Fruit fly (Drosophila melanogaster) whole organism, adult: ENCODE measurements around the gene Takl2.

Source experiments
- CG11617 ChIP-seq: fragments of 200-800 bp; sonication (Bioruptor generic); optimal IDR thresholded peaks from 2 replicates; lab custom pipeline; 2017; ENCODE audit warnings: mild to moderate bottlenecking, missing biosample characterization, missing genetic modification reagents, missing genetic modification characterization
- CG12768 ChIP-seq: fragments of 200-800 bp; sonication (Bioruptor generic); optimal IDR thresholded peaks from 2 replicates; lab custom pipeline; 2017; ENCODE audit warnings: missing biosample characterization, missing genetic modification characterization, mild to moderate bottlenecking, moderate library complexity, missing genetic modification reagents
- CG14711 ChIP-seq: fragments of 200-800 bp; sonication (Bioruptor generic); optimal IDR thresholded peaks from 2 replicates; lab custom pipeline; 2018; ENCODE audit warnings: missing biosample characterization, mild to moderate bottlenecking, missing genetic modification characterization, moderate library complexity
- CG1620 ChIP-seq: fragments of 200-800 bp; sonication (Bioruptor generic); optimal IDR thresholded peaks from 2 replicates; lab custom pipeline; 2016; ENCODE audit warnings: missing biosample characterization, missing genetic modification characterization
- CG33017 ChIP-seq: fragments of 200-800 bp; sonication (Bioruptor generic); optimal IDR thresholded peaks from 2 replicates; lab custom pipeline; 2018; ENCODE audit warnings: missing biosample characterization, mild to moderate bottlenecking, missing genetic modification characterization, moderate library complexity
- CG5204 ChIP-seq: fragments of 200-800 bp; sonication (Bioruptor generic); optimal IDR thresholded peaks from 2 replicates; lab custom pipeline; 2016; ENCODE audit warnings: missing biosample characterization, missing genetic modification characterization
- CG7045 ChIP-seq: fragments of 200-800 bp; sonication (Bioruptor generic); optimal IDR thresholded peaks from 2 replicates; lab custom pipeline; 2017; ENCODE audit warnings: missing biosample characterization, mild to moderate bottlenecking, missing genetic modification characterization
- CG7101 ChIP-seq: fragments of 200-800 bp; sonication (Bioruptor generic); optimal IDR thresholded peaks from 2 replicates; lab custom pipeline; 2018; ENCODE audit warnings: missing biosample characterization, mild to moderate bottlenecking, missing genetic modification characterization, moderate library complexity
- Clk ChIP-seq: fragments of 200-800 bp; sonication (Bioruptor generic); optimal IDR thresholded peaks from 2 replicates; lab custom pipeline; 2017; ENCODE audit warnings: missing biosample characterization, missing genetic modification characterization
- Crg-1 ChIP-seq: fragments of 200-800 bp; sonication (Bioruptor generic); optimal IDR thresholded peaks from 2 replicates; lab custom pipeline; 2016; ENCODE audit warnings: missing biosample characterization, missing genetic modification characterization
- Hr96 ChIP-seq: fragments of 200-800 bp; sonication (Bioruptor generic); optimal IDR thresholded peaks from 2 replicates; lab custom pipeline; 2016; ENCODE audit warnings: missing biosample characterization, missing genetic modification characterization
- Mnt ChIP-seq: fragments of 200-800 bp; sonication (Bioruptor generic); optimal IDR thresholded peaks from 2 replicates; lab custom pipeline; 2016; ENCODE audit warnings: missing biosample characterization, mild to moderate bottlenecking, missing genetic modification characterization
- bab1 ChIP-seq: fragments of 200-800 bp; sonication (Bioruptor generic); optimal IDR thresholded peaks from 3 replicates; lab custom pipeline; 2019; ENCODE audit warnings: missing biosample characterization, mild to moderate bottlenecking, missing genetic modification characterization, moderate library complexity
- cic ChIP-seq: fragments of 200-800 bp; sonication (Bioruptor generic); optimal IDR thresholded peaks from 2 replicates; lab custom pipeline; 2017; ENCODE audit warnings: missing biosample characterization, mild to moderate bottlenecking, missing genetic modification characterization, moderate library complexity
- cnc ChIP-seq, 2 experiments: fragments of >200 bp; optimal IDR thresholded peaks; 2 replicates each; lab custom pipeline; 2017
- kay ChIP-seq: fragments of 200-800 bp; sonication (Bioruptor generic); peaks from one replicate; lab custom pipeline; 2016; ENCODE audit warnings: missing biosample characterization, missing genetic modification characterization, borderline replicate concordance
- ovo ChIP-seq: fragments of 200-800 bp; sonication (Bioruptor generic); optimal IDR thresholded peaks from 2 replicates; lab custom pipeline; 2016; ENCODE audit warnings: missing biosample characterization, missing genetic modification characterization
- pad ChIP-seq: fragments of 200-800 bp; sonication (Bioruptor generic); optimal IDR thresholded peaks from 3 replicates; lab custom pipeline; 2017; ENCODE audit warnings: missing biosample characterization, missing genetic modification characterization, mild to moderate bottlenecking, moderate library complexity, missing genetic modification reagents
- tj ChIP-seq: fragments of 200-800 bp; sonication (Bioruptor generic); optimal IDR thresholded peaks from 3 replicates; lab custom pipeline; 2017; ENCODE audit warnings: missing biosample characterization, mild to moderate bottlenecking, missing genetic modification characterization, moderate library complexity
- toe ChIP-seq: fragments of 200-800 bp; sonication (Bioruptor generic); optimal IDR thresholded peaks from 2 replicates; lab custom pipeline; 2016; ENCODE audit warnings: missing biosample characterization, missing genetic modification characterization

Takl2 gene

dm6 chr3R:22756289-22756688 lies 22.6 kb upstream of the Takl2 start:
- TF ChIP-seq CG7045 (GFP tag; lab: Kevin White, UChicago): no peak
- no peak for TF ChIP-seq CG1620 (GFP tag; lab: Kevin White, UChicago)

dm6 chr3R:22755187-22755777 lies 21.6 kb upstream of the Takl2 start:
- no peak for TF ChIP-seq CG14711 (tag; lab: Kevin White, UChicago)
- TF ChIP-seq tj (GFP tag; lab: Kevin White, UChicago): peak; percentile 42

- peak; percentile 24 for TF ChIP-seq Hr96 (GFP tag; lab: Kevin White, UChicago)
- peak; percentile 38 for TF ChIP-seq CG33017 (tag; lab: Kevin White, UChicago)
- peak; percentile 1 for TF ChIP-seq CG7101 (tag; lab: Kevin White, UChicago)
- TF ChIP-seq kay (GFP tag; lab: Kevin White, UChicago): peak; percentile 74
- TF ChIP-seq CG1620 (GFP tag; lab: Kevin White, UChicago): no peak
- no peak for TF ChIP-seq bab1 (GFP tag; lab: Kevin White, UChicago)
- TF ChIP-seq Mnt (GFP tag; lab: Kevin White, UChicago): peak; percentile 37
- peak; percentile 37 for TF ChIP-seq CG5204
- peak; percentile 42 for TF ChIP-seq CG11617 (GFP tag; lab: Kevin White, UChicago)
Measured at dm6 chr3R:22753895-22754774, 20.5 kb upstream of the Takl2 start.

- peak; percentile 67 for TF ChIP-seq cic (GFP tag; lab: Kevin White, UChicago)
- no peak for TF ChIP-seq ovo (GFP tag; lab: Kevin White, UChicago)
Measured at dm6 chr3R:22753600-22753894, 19.9 kb upstream of the Takl2 start.

- TF ChIP-seq Crg-1 (GFP tag; lab: Kevin White, UChicago) (no peak), tj (GFP tag; lab: Kevin White, UChicago) (no peak), pad (GFP tag; lab: Kevin White, UChicago) (no peak), bab1 (GFP tag; lab: Kevin White, UChicago) (no peak)
Measured at dm6 chr3R:22752929-22753328, 19.3 kb upstream of the Takl2 start.

dm6 chr3R:22751698-22752097 lies 18.0 kb upstream of the Takl2 start:
- no peak for TF ChIP-seq Mnt (GFP tag; lab: Kevin White, UChicago)
- no peak for TF ChIP-seq CG5204
- no peak for TF ChIP-seq CG11617 (GFP tag; lab: Kevin White, UChicago)
- TF ChIP-seq CG1620 (GFP tag; lab: Kevin White, UChicago): no peak
- no peak for TF ChIP-seq tj (GFP tag; lab: Kevin White, UChicago)
- no peak for TF ChIP-seq bab1 (GFP tag; lab: Kevin White, UChicago)
- TF ChIP-seq pad (GFP tag; lab: Kevin White, UChicago): no peak
- no peak for TF ChIP-seq CG14711 (tag; lab: Kevin White, UChicago)
- TF ChIP-seq cic (GFP tag; lab: Kevin White, UChicago): no peak
- no peak for TF ChIP-seq CG12768

dm6 chr3R:22751111-22751510 lies 17.5 kb upstream of the Takl2 start:
- TF ChIP-seq cnc (optimal IDR thresholded peaks at IDR 0.05; lab: Kevin White, UChicago): no peak
- TF ChIP-seq bab1 (GFP tag; lab: Kevin White, UChicago): no peak
- TF ChIP-seq CG12768: no peak
- no peak for TF ChIP-seq CG11617 (GFP tag; lab: Kevin White, UChicago)
- no peak for TF ChIP-seq Crg-1 (GFP tag; lab: Kevin White, UChicago)
- TF ChIP-seq cic (GFP tag; lab: Kevin White, UChicago): no peak
- no peak for TF ChIP-seq CG5204
- no peak for TF ChIP-seq tj (GFP tag; lab: Kevin White, UChicago)
- TF ChIP-seq ovo (GFP tag; lab: Kevin White, UChicago): no peak
- TF ChIP-seq CG7101 (tag; lab: Kevin White, UChicago): no peak
- no peak for TF ChIP-seq CG1620 (GFP tag; lab: Kevin White, UChicago)

- TF ChIP-seq ovo (GFP tag; lab: Kevin White, UChicago) (peak; percentile 79), CG14711 (tag; lab: Kevin White, UChicago) (peak; percentile 98), CG5204 (no peak), Clk (GFP tag; lab: Kevin White, UChicago) (peak; percentile 78), bab1 (GFP tag; lab: Kevin White, UChicago) (peak; percentile 90), CG12768 (peak; percentile 82), CG33017 (tag; lab: Kevin White, UChicago) (peak; percentile 83), cic (GFP tag; lab: Kevin White, UChicago) (peak; percentile 44), Hr96 (GFP tag; lab: Kevin White, UChicago) (peak; percentile 92), kay (GFP tag; lab: Kevin White, UChicago) (no peak), cnc (optimal IDR thresholded peaks at IDR 0.05; lab: Kevin White, UChicago) (no peak), Mnt (GFP tag; lab: Kevin White, UChicago) (peak; percentile 76), tj (GFP tag; lab: Kevin White, UChicago) (peak; percentile 89), Crg-1 (GFP tag; lab: Kevin White, UChicago) (peak; percentile 69), CG7045 (GFP tag; lab: Kevin White, UChicago) (peak; percentile 80), CG11617 (GFP tag; lab: Kevin White, UChicago) (peak; percentile 83), CG1620 (GFP tag; lab: Kevin White, UChicago) (peak; percentile 89), pad (GFP tag; lab: Kevin White, UChicago) (peak; percentile 59), CG7101 (tag; lab: Kevin White, UChicago) (peak; percentile 85), toe (GFP tag; lab: Kevin White, UChicago) (no peak)
Measured at dm6 chr3R:22750534-22750947, 16.9 kb upstream of the Takl2 start, which contains the start of the genes rumi, CG7029 and Usp12-46. Gene rumi, minus strand, starts transcription at chr3R:22750597. Gene CG7029, plus strand, starts transcription at chr3R:22750901. Gene Usp12-46, plus strand, starts transcription at chr3R:22750901.
